Worm (Caenorhabditis elegans) whole organism, early embryonic: Measurements from ENCODE around the gene srx-67.

Experiments used
- aly-1 ChIP-seq: sonication (generic microtip); optimal IDR thresholded peaks from 2 replicates; lab custom pipeline; 2016; ENCODE audit warnings: missing genetic modification characterization, missing compliant biosample characterization
- ama-1 ChIP-seq: fragments of 150-350 bp; optimal IDR thresholded peaks from 2 replicates; lab custom pipeline; 2014
- ceh-36 ChIP-seq: sonication (generic microtip); optimal IDR thresholded peaks from 2 replicates; lab custom pipeline; 2016; ENCODE audit warnings: missing genetic modification characterization, inconsistent platforms, missing compliant biosample characterization
- hmbx-1 ChIP-seq: sonication (generic microtip); optimal IDR thresholded peaks from 2 replicates; lab custom pipeline; 2016; ENCODE audit warnings: mild to moderate bottlenecking, missing genetic modification characterization, missing compliant biosample characterization
- hnd-1 ChIP-seq: sonication (generic microtip); optimal IDR thresholded peaks from 2 replicates; lab custom pipeline; 2016; ENCODE audit warnings: missing genetic modification characterization, missing compliant biosample characterization
- sea-1 ChIP-seq: fragments of 200-800 bp; sonication (Bioruptor generic); conservative IDR thresholded peaks from 2 replicates; pipeline ENCODE4 v1.3.6; 2022; ENCODE audit warnings: missing genetic modification characterization, missing compliant biosample characterization
- tbx-37 ChIP-seq: fragments of 200-800 bp; sonication (Bioruptor generic); conservative IDR thresholded peaks from 2 replicates; pipeline ENCODE4 v1.3.6; 2022; ENCODE audit warnings: missing genetic modification reagents, missing genetic modification characterization, missing compliant biosample characterization
- tra-4 ChIP-seq: sonication (generic microtip); optimal IDR thresholded peaks from 2 replicates; lab custom pipeline; 2017; ENCODE audit warnings: missing genetic modification characterization, missing compliant biosample characterization

- TF ChIP-seq hnd-1 (tag; lab: Kevin White, UChicago): no peak
- no peak for TF ChIP-seq ama-1 (lab: Kevin White, UChicago)
- no peak for TF ChIP-seq tbx-37
- TF ChIP-seq hmbx-1: no peak
- TF ChIP-seq ceh-36 (tag; lab: Kevin White, UChicago): no peak
- TF ChIP-seq sea-1 (GFP tag; lab: Robert Waterston, UW): no peak
- TF ChIP-seq tra-4 (tag; lab: Kevin White, UChicago): no peak
- TF ChIP-seq aly-1 (tag; lab: Kevin White, UChicago): no peak
Observed at ce11 chrV:3894661-3895060, 21.9 kb upstream of the srx-67 start, which contains the start of gene sre-9.
